Fruit fly (Drosophila melanogaster) whole organism, embryonic: Measurements from ENCODE around the gene Cp16.

Experiments
- Atf6 ChIP-seq: fragments of 200-800 bp; sonication (Bioruptor generic); IDR thresholded peaks from 2 replicates; pipeline ENCODE4 v1.3.6; 2022; ENCODE audit warnings: missing biosample characterization, missing genetic modification characterization
- CG10654 ChIP-seq: fragments of 200-800 bp; sonication (Bioruptor generic); optimal IDR thresholded peaks from 2 replicates; lab custom pipeline; 2016; ENCODE audit warnings: missing biosample characterization, missing genetic modification characterization
- CG12236 ChIP-seq: fragments of 200-800 bp; sonication (Bioruptor generic); optimal IDR thresholded peaks from 2 replicates; lab custom pipeline; 2016; ENCODE audit warnings: missing biosample characterization, missing genetic modification characterization
- CG15514 ChIP-seq: fragments of 200-800 bp; sonication (Bioruptor generic); optimal IDR thresholded peaks from 3 replicates; lab custom pipeline; 2017; ENCODE audit warnings: missing biosample characterization, missing genetic modification characterization, mild to moderate bottlenecking, moderate library complexity, missing genetic modification reagents
- CG16779 ChIP-seq: fragments of 200-800 bp; sonication (Bioruptor generic); IDR thresholded peaks from 2 replicates; pipeline ENCODE4 v1.3.6; 2022; ENCODE audit warnings: missing biosample characterization, missing genetic modification characterization
- CG17568 ChIP-seq: fragments of 200-800 bp; sonication (Bioruptor generic); optimal IDR thresholded peaks from 2 replicates; lab custom pipeline; 2018; ENCODE audit warnings: missing biosample characterization, mild to moderate bottlenecking, missing genetic modification characterization, moderate library complexity
- CG2712 ChIP-seq: fragments of 200-800 bp; optimal IDR thresholded peaks from 3 replicates; lab custom pipeline; 2019; ENCODE audit warnings: missing biosample characterization, mild to moderate bottlenecking, missing genetic modification characterization, moderate library complexity
- CG2875 ChIP-seq: fragments of 200-800 bp; sonication (Bioruptor generic); optimal IDR thresholded peaks from 2 replicates; lab custom pipeline; 2017; ENCODE audit warnings: missing biosample characterization, mild to moderate bottlenecking, missing genetic modification characterization, missing genetic modification reagents
- CG31224 ChIP-seq: fragments of 200-800 bp; sonication (Bioruptor generic); IDR thresholded peaks from 2 replicates; pipeline ENCODE4 v1.3.6; 2022; ENCODE audit warnings: missing biosample characterization, missing genetic modification characterization
- CG4617 ChIP-seq: fragments of 200-800 bp; sonication (Bioruptor generic); optimal IDR thresholded peaks from 3 replicates; lab custom pipeline; 2016; ENCODE audit warnings: missing biosample characterization, missing genetic modification characterization, borderline replicate concordance
- CG4730 ChIP-seq: fragments of 200-800 bp; sonication (Bioruptor generic); IDR thresholded peaks from 2 replicates; pipeline ENCODE4 v1.3.6; 2022; ENCODE audit warnings: missing biosample characterization, missing genetic modification characterization
- CG9215 ChIP-seq: fragments of 200-800 bp; sonication (Bioruptor generic); IDR thresholded peaks from 2 replicates; pipeline ENCODE4 v1.3.6; 2022; ENCODE audit warnings: missing biosample characterization, missing genetic modification characterization
- CG9727 ChIP-seq: fragments of 200-800 bp; sonication (Bioruptor generic); optimal IDR thresholded peaks from 3 replicates; lab custom pipeline; 2017; ENCODE audit warnings: missing biosample characterization, mild to moderate bottlenecking, missing genetic modification characterization
- Dip3 ChIP-seq: fragments of 200-800 bp; sonication (Bioruptor generic); optimal IDR thresholded peaks from 3 replicates; lab custom pipeline; 2016; ENCODE audit warnings: missing biosample characterization, missing genetic modification characterization
- Fer3 ChIP-seq: fragments of 200-800 bp; sonication (Bioruptor generic); optimal IDR thresholded peaks from 2 replicates; lab custom pipeline; 2018; ENCODE audit warnings: missing biosample characterization, mild to moderate bottlenecking, missing genetic modification characterization, moderate library complexity
- Med ChIP-seq: fragments of 200-800 bp; sonication (Bioruptor generic); peaks from one replicate; lab custom pipeline; 2016; ENCODE audit warnings: missing biosample characterization, missing genetic modification characterization, mild to moderate bottlenecking, inconsistent platforms, moderate library complexity
- Neu2 ChIP-seq: fragments of 200-800 bp; sonication (Bioruptor generic); optimal IDR thresholded peaks from 3 replicates; lab custom pipeline; 2016; ENCODE audit warnings: missing biosample characterization, missing genetic modification characterization, borderline replicate concordance
- Opbp ChIP-seq: fragments of 200-800 bp; sonication (Bioruptor generic); IDR thresholded peaks from 3 replicates; pipeline ENCODE4 v1.3.6; 2022; ENCODE audit warnings: missing biosample characterization, missing genetic modification characterization; ENCODE audit not compliant: partially characterized antibody
- Sox102F ChIP-seq: fragments of 200-800 bp; sonication (Bioruptor generic); optimal IDR thresholded peaks from 2 replicates; lab custom pipeline; 2018; ENCODE audit warnings: missing biosample characterization, mild to moderate bottlenecking, missing genetic modification characterization, moderate library complexity
- chinmo ChIP-seq: fragments of 200-800 bp; sonication (Bioruptor generic); IDR thresholded peaks from 4 replicates; pipeline ENCODE4 v1.3.6; 2022; ENCODE audit warnings: missing biosample characterization, missing genetic modification characterization; ENCODE audit not compliant: partially characterized antibody
- chm ChIP-seq: fragments of 200-800 bp; sonication (Bioruptor generic); IDR thresholded peaks from 2 replicates; pipeline ENCODE4 v1.3.6; 2022; ENCODE audit warnings: missing biosample characterization, missing genetic modification characterization
- dimm ChIP-seq: fragments of 200-800 bp; sonication (Bioruptor generic); IDR thresholded peaks from 2 replicates; pipeline ENCODE4 v1.3.6; 2022; ENCODE audit warnings: missing biosample characterization, missing genetic modification characterization
- exex ChIP-seq: fragments of 200-800 bp; sonication (Bioruptor generic); optimal IDR thresholded peaks from 4 replicates; lab custom pipeline; 2018; ENCODE audit warnings: missing biosample characterization, mild to moderate bottlenecking, missing genetic modification characterization, moderate library complexity
- grn ChIP-seq: fragments of 200-800 bp; sonication (Bioruptor generic); optimal IDR thresholded peaks from 3 replicates; lab custom pipeline; 2017; ENCODE audit warnings: missing biosample characterization, missing genetic modification characterization
- gro ChIP-seq: fragments of 200-800 bp; sonication (Bioruptor generic); optimal IDR thresholded peaks from 2 replicates; lab custom pipeline; 2016; ENCODE audit warnings: missing biosample characterization, missing genetic modification characterization
- lab ChIP-seq: fragments of 200-800 bp; sonication (Bioruptor generic); optimal IDR thresholded peaks from 3 replicates; lab custom pipeline; 2017; ENCODE audit warnings: missing biosample characterization, missing genetic modification characterization, mild to moderate bottlenecking, moderate library complexity, missing genetic modification reagents
- mirr ChIP-seq: fragments of 200-800 bp; sonication (Bioruptor generic); optimal IDR thresholded peaks from 3 replicates; lab custom pipeline; 2018; ENCODE audit warnings: missing biosample characterization, mild to moderate bottlenecking, missing genetic modification characterization
- nom ChIP-seq: fragments of 200-800 bp; sonication (Bioruptor generic); optimal IDR thresholded peaks from 2 replicates; lab custom pipeline; 2017; ENCODE audit warnings: missing biosample characterization, missing genetic modification characterization, mild to moderate bottlenecking, moderate library complexity, missing genetic modification reagents
- oc ChIP-seq: fragments of 200-800 bp; sonication (Bioruptor generic); optimal IDR thresholded peaks from 2 replicates; lab custom pipeline; 2018; ENCODE audit warnings: missing biosample characterization, mild to moderate bottlenecking, missing genetic modification characterization, moderate library complexity
- ro ChIP-seq: fragments of 200-800 bp; sonication (Bioruptor generic); IDR thresholded peaks from 2 replicates; pipeline ENCODE4 v1.3.6; 2022; ENCODE audit warnings: missing biosample characterization, missing genetic modification characterization
- sd ChIP-seq: fragments of 200-800 bp; sonication (Bioruptor generic); optimal IDR thresholded peaks from 3 replicates; lab custom pipeline; 2018; ENCODE audit warnings: missing biosample characterization, mild to moderate bottlenecking, missing genetic modification characterization, moderate library complexity
- sens ChIP-seq: fragments of 200-800 bp; sonication (Bioruptor generic); peaks from one replicate; lab custom pipeline; 2016; ENCODE audit warnings: missing biosample characterization, missing genetic modification characterization
- sob ChIP-seq: fragments of 200-800 bp; sonication (Bioruptor generic); IDR thresholded peaks from 2 replicates; pipeline ENCODE4 v1.3.6; 2022; ENCODE audit warnings: missing biosample characterization, missing genetic modification characterization
- stc ChIP-seq: fragments of 200-800 bp; sonication (Bioruptor generic); IDR thresholded peaks from 2 replicates; pipeline ENCODE4 v1.3.6; 2022; ENCODE audit warnings: missing biosample characterization, missing genetic modification characterization
- sug ChIP-seq: fragments of 200-800 bp; optimal IDR thresholded peaks from 2 replicates; lab custom pipeline; 2019; ENCODE audit warnings: missing biosample characterization, mild to moderate bottlenecking, missing genetic modification characterization, moderate library complexity
- toy ChIP-seq: fragments of 200-800 bp; sonication (Bioruptor generic); IDR thresholded peaks from 2 replicates; pipeline ENCODE4 v1.3.6; 2022; ENCODE audit warnings: missing biosample characterization, missing genetic modification characterization
- tup ChIP-seq: fragments of 200-800 bp; sonication (Bioruptor generic); optimal IDR thresholded peaks from 2 replicates; lab custom pipeline; 2016; ENCODE audit warnings: missing biosample characterization, mild to moderate bottlenecking, missing genetic modification characterization, moderate library complexity
- usp ChIP-seq: fragments of >200 bp; optimal IDR thresholded peaks from 2 replicates; lab custom pipeline; 2017; ENCODE audit warnings: missing biosample characterization, missing genetic modification characterization
- vvl ChIP-seq: fragments of 200-800 bp; sonication (Bioruptor generic); IDR thresholded peaks from 2 replicates; pipeline ENCODE4 v1.3.6; 2022; ENCODE audit warnings: missing biosample characterization, missing genetic modification characterization
- wor ChIP-seq: fragments of 200-800 bp; sonication (Bioruptor generic); IDR thresholded peaks from 2 replicates; pipeline ENCODE4 v1.3.6; 2022; ENCODE audit warnings: missing biosample characterization, missing genetic modification characterization

The Cp16 gene

dm6 chr3L:8772998-8773684 lies 41.4 kb downstream of the Cp16 start (continued):
- no peak for TF ChIP-seq CG31224 (GFP tag; lab: Robert Waterston, UW)
- TF ChIP-seq ro: peak; percentile 31; the same call in 1 of the 2 replicates
- peak; percentile 50; the same call in 1 of the 2 replicates for TF ChIP-seq sob (GFP tag; lab: Robert Waterston, UW)
- TF ChIP-seq toy: no peak
- TF ChIP-seq, all 482 proteins: peak for 283

- no peak for TF ChIP-seq CG17568 (GFP tag; lab: Kevin White, UChicago)
- peak; percentile 9 for TF ChIP-seq mirr (GFP tag; lab: Kevin White, UChicago)
- peak; percentile 20 for TF ChIP-seq sug (tag; lab: Kevin White, UChicago)
- TF ChIP-seq CG15514: no peak
- TF ChIP-seq CG10654 (GFP tag; lab: Kevin White, UChicago): no peak
- TF ChIP-seq Dip3 (GFP tag; lab: Kevin White, UChicago): no peak
- no peak for TF ChIP-seq Fer3 (tag; lab: Kevin White, UChicago)
- TF ChIP-seq CG2875 (GFP tag; lab: Kevin White, UChicago): no peak
- no peak for TF ChIP-seq dimm (GFP tag; lab: Robert Waterston, UW)
- peak; percentile 14 for TF ChIP-seq grn (GFP tag; lab: Kevin White, UChicago)
- peak; percentile 29 for TF ChIP-seq sd
- peak; percentile 58 for TF ChIP-seq exex (tag; lab: Kevin White, UChicago)
- no peak for TF ChIP-seq usp (GFP tag; lab: Kevin White, UChicago)
- no peak for TF ChIP-seq CG12236 (GFP tag; lab: Kevin White, UChicago)
- TF ChIP-seq CG4617: no peak
Observed at dm6 chr3L:8773713-8774112, 42.0 kb downstream of the Cp16 start.

dm6 chr3L:8774974-8775731 lies 43.4 kb downstream of the Cp16 start:
- TF ChIP-seq nom (GFP tag; lab: Kevin White, UChicago) (peak; percentile 86), chm (GFP tag; lab: Robert Waterston, UW) (no peak), CG4730 (GFP tag; lab: Robert Waterston, UW) (no peak), wor (GFP tag; lab: Robert Waterston, UW) (no peak), Med (GFP tag; lab: Kevin White, UChicago) (peak; percentile 15)

- no peak for TF ChIP-seq tup (GFP tag; lab: Kevin White, UChicago)
- peak; percentile 59 for TF ChIP-seq exex (tag; lab: Kevin White, UChicago)
Observed at dm6 chr3L:8777313-8777924, 45.7 kb downstream of the Cp16 start.

dm6 chr3L:8780723-8781296 lies 49.1 kb downstream of the Cp16 start:
- TF ChIP-seq Atf6 (GFP tag; lab: Robert Waterston, UW): no peak
- peak; percentile 61; the same call in 1 of the 2 replicates for TF ChIP-seq vvl (GFP tag; lab: Robert Waterston, UW)
- no peak for TF ChIP-seq CG9215
- TF ChIP-seq gro (GFP tag; lab: Kevin White, UChicago): no peak
- TF ChIP-seq Opbp (GFP tag; lab: Robert Waterston, UW): no peak
- TF ChIP-seq lab (GFP tag; lab: Kevin White, UChicago): no peak
- no peak for TF ChIP-seq CG16779 (GFP tag; lab: Robert Waterston, UW)
- no peak for TF ChIP-seq nom (GFP tag; lab: Kevin White, UChicago)
- 0 out of 4 replicates have a peak, but pooled peaks have one; percentile 57 for TF ChIP-seq chinmo (GFP tag; lab: Robert Waterston, UW)
- no peak for TF ChIP-seq stc (GFP tag; lab: Robert Waterston, UW)
- TF ChIP-seq sens (GFP tag; lab: Kevin White, UChicago): peak; percentile 38
- TF ChIP-seq CG2712 (tag; lab: Kevin White, UChicago): no peak
- TF ChIP-seq Sox102F (GFP tag; lab: Kevin White, UChicago): no peak
- peak; percentile 32 for TF ChIP-seq oc (tag; lab: Kevin White, UChicago)
- no peak for TF ChIP-seq Neu2 (GFP tag; lab: Kevin White, UChicago)
- no peak for TF ChIP-seq CG9727 (GFP tag; lab: Kevin White, UChicago)
